Worm (Caenorhabditis elegans): Measurements from ENCODE around the gene K08D8.12.

K08D8.12 gene

DNA sequence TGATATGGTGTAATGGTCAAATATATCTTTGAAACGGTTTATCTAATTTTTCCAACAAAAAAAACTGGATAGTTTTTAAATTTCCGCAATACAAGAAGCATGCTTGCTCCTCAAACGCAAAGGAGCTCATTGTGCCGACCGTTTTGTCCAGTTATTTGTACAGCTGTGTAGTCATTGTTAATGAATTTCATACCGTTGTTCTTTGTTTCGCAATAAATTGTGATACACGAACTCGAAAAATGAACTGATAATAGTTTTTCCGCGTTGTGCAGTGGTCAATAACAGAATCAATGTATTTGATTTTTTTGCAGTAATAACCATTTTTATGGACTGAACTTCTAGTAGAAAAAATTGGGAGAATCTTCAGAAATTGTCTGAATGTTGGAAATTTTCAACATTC is 5.6 kb downstream of the K08D8.12 start:
- no peak for TF ChIP-seq nhr-11 (tag; optimal IDR thresholded peaks at IDR 0.05)
- no peak for TF ChIP-seq ZK546.5 (tag; optimal IDR thresholded peaks at IDR 0.05)
- peak; percentile 10 for TF ChIP-seq elt-2 (tag; optimal IDR thresholded peaks at IDR 0.05)
- TF ChIP-seq ceh-82 (tag; optimal IDR thresholded peaks at IDR 0.05) = no peak
- TF ChIP-seq pha-4 (tag; optimal IDR thresholded peaks at IDR 0.05) = peak; percentile 10
- no peak for TF ChIP-seq nhr-43 (tag; optimal IDR thresholded peaks at IDR 0.05; ENCODE audit: poor library complexity, severe bottlenecking)
- no peak for TF ChIP-seq nhr-76 (tag; optimal IDR thresholded peaks at IDR 0.05)
- no peak for TF ChIP-seq ceh-28 (tag; optimal IDR thresholded peaks at IDR 0.05)
- no peak for TF ChIP-seq tbx-2 (tag; optimal IDR thresholded peaks at IDR 0.05)

DNA sequence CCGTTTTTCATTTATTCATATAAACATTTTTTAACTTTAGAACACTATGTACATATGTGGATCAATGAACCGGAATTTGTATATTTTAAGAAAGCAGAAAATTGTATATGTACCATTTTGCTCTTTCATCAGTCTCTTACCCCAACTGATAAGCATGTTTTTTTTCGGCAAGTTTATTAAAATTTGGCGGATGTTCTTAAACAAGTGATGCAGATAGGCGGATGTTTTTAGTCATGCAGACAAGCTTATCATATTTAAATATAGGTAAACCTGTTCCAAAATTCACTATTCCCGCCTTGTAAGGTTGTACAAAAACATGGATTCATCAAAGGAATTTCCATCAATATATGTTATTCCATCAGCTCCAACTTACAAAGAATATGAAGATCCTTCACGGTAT is 6.1 kb downstream of the K08D8.12 start, which contains the start of gene K08D8.9:
TSS of gene K08D8.9 (plus strand) at position 301 of the 400 bp plus-strand sequence.
- TF ChIP-seq skn-1 (tag; optimal IDR thresholded peaks at IDR 0.05) (no peak), ama-1 (optimal IDR thresholded peaks at IDR 0.05) (no peak), unc-62 (GFP tag; optimal IDR thresholded peaks at IDR 0.05) (no peak), nhr-77 (tag; optimal IDR thresholded peaks at IDR 0.05) (no peak), egl-27 (tag; optimal IDR thresholded peaks at IDR 0.05) (no peak), jun-1 (tag; optimal IDR thresholded peaks at IDR 0.05) (no peak), eor-1 (tag; optimal IDR thresholded peaks at IDR 0.05) (no peak), ztf-4 (tag; optimal IDR thresholded peaks at IDR 0.05) (no peak), nhr-25 (tag; optimal IDR thresholded peaks at IDR 0.05) (no peak), nhr-76 (tag; optimal IDR thresholded peaks at IDR 0.05) (no peak), nhr-12 (tag; optimal IDR thresholded peaks at IDR 0.05) (no peak), pqm-1 (tag; optimal IDR thresholded peaks at IDR 0.05) (no peak), nhr-23 (tag; optimal IDR thresholded peaks at IDR 0.05) (no peak), elt-1 (tag; optimal IDR thresholded peaks at IDR 0.05) (no peak), lin-15B (tag; optimal IDR thresholded peaks at IDR 0.05) (no peak), fkh-10 (GFP tag; optimal IDR thresholded peaks at IDR 0.05) (no peak), mml-1 (tag; optimal IDR thresholded peaks at IDR 0.05) (no peak), ceh-16 (tag; optimal IDR thresholded peaks at IDR 0.05) (no peak)

DNA sequence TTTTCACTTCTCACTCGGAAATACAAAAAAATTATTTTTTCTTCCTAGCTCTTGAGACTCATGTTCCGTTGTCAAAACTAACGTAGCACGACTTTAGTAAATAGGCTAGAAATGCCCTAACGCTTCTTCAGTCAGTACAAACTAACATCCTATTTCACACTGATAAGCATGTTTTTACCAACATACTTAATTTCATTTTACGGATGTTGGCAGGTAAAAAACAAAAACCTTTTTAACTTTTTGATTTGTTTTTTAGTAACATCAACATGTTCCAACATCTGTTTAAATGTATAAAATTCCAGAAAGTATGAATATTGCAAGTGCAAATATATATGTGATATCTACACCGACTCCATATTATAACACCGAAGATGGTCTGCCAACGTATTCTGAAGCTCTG is 7.0 kb downstream of the K08D8.12 start, which contains the start of gene K08D8.10:
TSS of gene K08D8.10 (plus strand) at position 301 of the 400 bp plus-strand sequence.
- TF ChIP-seq zag-1 (tag; optimal IDR thresholded peaks at IDR 0.05) (no peak), ceh-82 (tag; optimal IDR thresholded peaks at IDR 0.05) (no peak), ceh-16 (tag; optimal IDR thresholded peaks at IDR 0.05) (no peak), lin-15B (tag; optimal IDR thresholded peaks at IDR 0.05) (no peak), sea-2 (GFP tag; optimal IDR thresholded peaks at IDR 0.05) (no peak), nhr-43 (tag; optimal IDR thresholded peaks at IDR 0.05; ENCODE audit: poor library complexity, severe bottlenecking) (no peak), nhr-237 (tag; optimal IDR thresholded peaks at IDR 0.05) (no peak), daf-12 (tag; optimal IDR thresholded peaks at IDR 0.05) (no peak)

- TF ChIP-seq unc-62 (GFP tag; optimal IDR thresholded peaks at IDR 0.05) (no peak), elt-2 (tag; optimal IDR thresholded peaks at IDR 0.05) (peak; percentile 86), jun-1 (tag; optimal IDR thresholded peaks at IDR 0.05) (peak; percentile 50), unc-39 (tag; optimal IDR thresholded peaks at IDR 0.05) (no peak), pqm-1 (tag; optimal IDR thresholded peaks at IDR 0.05) (peak; percentile 51), elt-1 (tag; optimal IDR thresholded peaks at IDR 0.05) (no peak)
These were observed 8.3 kb downstream of the K08D8.12 start for ce11 chrIV:12901602-12902001.

DNA sequence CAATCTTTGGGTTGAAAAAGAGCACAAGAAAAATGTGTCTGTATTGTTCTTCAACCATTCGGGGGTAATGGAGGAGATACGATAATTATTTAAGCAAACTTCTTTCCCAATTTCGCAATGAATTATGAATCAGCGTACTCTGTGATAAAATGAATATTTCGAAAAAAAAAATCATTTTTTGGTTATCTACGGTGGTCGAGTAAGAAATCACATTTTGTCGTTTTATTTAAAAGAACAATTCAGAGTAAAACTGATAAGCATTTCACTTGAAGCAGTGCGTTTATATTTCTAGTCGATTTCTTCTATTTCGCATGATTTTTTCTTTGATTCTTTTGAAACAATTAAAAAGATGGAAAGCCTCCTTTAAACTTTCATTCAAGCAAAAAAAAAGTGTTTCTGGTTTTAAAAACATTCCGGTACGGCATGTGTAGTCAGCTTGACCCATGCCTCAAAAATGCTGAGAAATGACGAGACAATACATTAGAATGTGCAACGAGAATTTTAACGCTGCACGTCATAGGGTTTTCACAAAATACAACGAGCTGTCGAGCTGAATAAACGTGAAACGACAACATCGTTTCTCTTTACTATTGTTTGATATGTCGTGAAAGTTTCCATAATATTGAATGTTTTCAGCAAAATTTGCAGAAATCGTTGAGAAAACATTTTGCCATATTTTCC is 9.3 kb downstream of the K08D8.12 start, which contains the start of gene K08D8.2:
TSS of gene K08D8.2 (plus strand) at position 631 of the 681 bp plus-strand sequence.
- TF ChIP-seq jun-1 (tag; optimal IDR thresholded peaks at IDR 0.05) = no peak
- peak; percentile 61 for TF ChIP-seq elt-2 (tag; optimal IDR thresholded peaks at IDR 0.05)

DNA sequence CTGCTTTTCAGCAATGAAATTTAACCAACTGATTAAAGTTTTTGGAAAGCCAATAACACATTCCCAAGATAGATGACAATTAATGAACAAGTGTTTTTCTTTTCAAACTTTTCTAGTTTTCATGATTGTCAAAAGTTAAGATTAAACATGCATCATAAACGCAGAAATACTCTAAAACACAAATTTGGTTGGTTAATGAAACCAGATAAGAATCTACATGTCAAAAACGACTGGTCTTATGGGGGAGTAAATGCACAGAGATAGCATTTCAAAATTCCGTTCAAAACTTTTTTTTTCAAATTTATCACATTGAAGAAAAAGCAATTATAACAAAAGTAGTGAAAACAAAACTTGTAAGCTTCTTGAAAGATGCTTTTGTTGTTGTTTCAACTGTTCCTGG is 10.4 kb downstream of the K08D8.12 start:
- peak; percentile 64 for TF ChIP-seq elt-2 (tag; optimal IDR thresholded peaks at IDR 0.05)
- TF ChIP-seq fkh-10 (GFP tag; optimal IDR thresholded peaks at IDR 0.05) = no peak
